Fruit fly (Drosophila melanogaster) Kc167 (cell line): Measurements from ENCODE around the gene hth.

Experiments used
- Myc ChIP-seq: fragments of >200 bp; optimal IDR thresholded peaks from 2 replicates; lab custom pipeline; 2017; ENCODE audit warnings: missing external identifiers
- Sin3A ChIP-seq: fragments of >200 bp; optimal IDR thresholded peaks from 2 replicates; lab custom pipeline; 2018; ENCODE audit warnings: missing external identifiers
- h ChIP-seq: fragments of >200 bp; optimal IDR thresholded peaks from 3 replicates; lab custom pipeline; 2018; ENCODE audit warnings: missing external identifiers
- insv ChIP-seq: fragments of >200 bp; optimal IDR thresholded peaks from 3 replicates; lab custom pipeline; 2018; ENCODE audit warnings: missing external identifiers
- psq ChIP-seq: fragments of >200 bp; optimal IDR thresholded peaks from 2 replicates; lab custom pipeline; 2017; ENCODE audit warnings: missing external identifiers
- ttk ChIP-seq: sonication (Bioruptor generic); optimal IDR thresholded peaks from 2 replicates; lab custom pipeline; 2017; ENCODE audit warnings: missing external identifiers

dm6 chr3R:10669950-10670349 lies 30.6 kb upstream of the hth start:
- TF ChIP-seq h (no peak), insv (lab: Kevin White, UChicago) (no peak), psq (lab: Kevin White, UChicago) (no peak), Myc (lab: Kevin White, UChicago) (no peak), Sin3A (lab: Kevin White, UChicago) (no peak), ttk (lab: Kevin White, UChicago) (no peak)
